Worm (Caenorhabditis elegans): ENCODE measurements around the gene H10E21.4.
A peak's percentile ranks its signal among the peaks of the same experiment; 100 is the strongest.

DNA sequence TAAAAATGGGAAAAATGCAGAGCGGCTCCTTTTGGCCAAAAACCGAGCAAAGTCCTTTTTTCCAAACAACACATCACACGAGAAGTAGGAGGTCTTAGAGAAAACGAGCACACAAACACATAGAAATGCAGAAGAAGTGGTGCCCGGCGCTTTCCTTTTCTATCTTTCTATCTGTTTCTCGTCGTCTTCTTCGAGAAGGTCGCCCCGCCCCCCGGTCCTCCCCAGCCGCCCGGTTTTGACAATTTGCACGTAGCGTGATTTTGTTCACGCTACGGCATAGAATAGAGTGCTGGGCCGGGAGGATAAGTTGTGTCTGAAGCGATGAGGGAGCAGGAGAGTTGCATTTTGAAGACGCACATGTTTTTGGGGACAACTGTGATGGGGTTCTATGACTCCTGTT lies 47.5 kb upstream of the H10E21.4 start:
- TF ChIP-seq W03F9.2 (tag; optimal IDR thresholded peaks at IDR 0.05) (no peak), him-1 (tag; optimal IDR thresholded peaks at IDR 0.05) (peak; percentile 54)
